Worm (Caenorhabditis elegans): ENCODE measurements around the gene his-2.

Gene his-2

DNA sequence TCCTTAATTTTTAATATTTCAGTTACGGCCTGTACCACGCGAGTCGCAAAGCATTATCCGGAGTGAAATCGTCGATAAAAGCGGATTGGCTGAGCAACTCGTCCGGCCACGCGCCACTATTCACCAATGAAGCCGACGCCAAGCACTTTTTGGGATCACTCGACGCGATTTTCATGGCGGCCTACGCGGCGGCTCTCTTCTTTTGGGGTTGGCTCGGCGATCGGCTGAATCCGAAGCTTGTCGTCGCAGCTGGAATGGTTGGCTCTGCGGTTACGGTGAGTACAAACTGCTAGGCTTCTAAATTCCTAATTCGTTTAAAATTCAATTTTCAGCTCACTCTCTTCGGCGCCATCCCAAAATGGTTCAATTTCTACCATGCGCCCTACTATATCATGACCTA lies 17.2 kb downstream of the his-2 start:
- TF ChIP-seq med-1 (GFP tag; optimal IDR thresholded peaks at IDR 0.05; ENCODE audit: insufficient read depth) (no peak), T22C8.4 (GFP tag; IDR thresholded peaks at IDR 0.05) (no peak), tab-1 (GFP tag; IDR thresholded peaks at IDR 0.05) (0 out of 2 replicates have a peak, but pooled peaks have one; percentile 39), ztf-29 (GFP tag; IDR thresholded peaks at IDR 0.05) (no peak), cog-1 (tag; optimal IDR thresholded peaks at IDR 0.05) (no peak), flt-1 (GFP tag; IDR thresholded peaks at IDR 0.05) (no peak), ref-1 (GFP tag; conservative IDR thresholded peaks at IDR 0.05) (no peak), ztf-23 (GFP tag; IDR thresholded peaks at IDR 0.05) (no peak)

DNA sequence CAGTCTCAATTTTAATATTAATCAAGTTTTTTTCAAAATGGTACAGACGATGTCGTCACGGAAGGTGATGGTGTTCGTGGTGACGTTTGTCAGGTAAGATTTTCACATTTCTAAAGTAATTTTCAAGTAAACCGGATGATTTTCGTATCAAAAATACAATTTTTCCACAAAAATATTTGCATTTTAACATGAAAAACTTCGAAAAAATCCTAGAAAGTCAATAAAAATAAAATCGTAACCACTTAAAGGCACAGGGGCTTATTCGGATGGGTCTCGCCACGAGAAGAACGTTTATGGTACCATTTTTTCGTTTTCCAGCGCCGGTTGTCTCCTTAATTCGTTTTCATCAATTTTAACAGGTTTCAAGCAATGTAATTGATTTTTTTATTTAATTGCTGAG lies 17.8 kb downstream of the his-2 start, which contains the start of gene T10C6.6:
T10C6.6 (plus strand) TSS at position 27 of the 400 bp plus-strand sequence.
- no peak for TF ChIP-seq med-1 (GFP tag; optimal IDR thresholded peaks at IDR 0.05; ENCODE audit: insufficient read depth)
- no peak for TF ChIP-seq cog-1 (tag; optimal IDR thresholded peaks at IDR 0.05)
- no peak for TF ChIP-seq klf-2 (GFP tag; conservative IDR thresholded peaks at IDR 0.05)
- no peak for TF ChIP-seq ztf-29 (GFP tag; IDR thresholded peaks at IDR 0.05)
- TF ChIP-seq ref-1 (GFP tag; conservative IDR thresholded peaks at IDR 0.05), result no peak
- TF ChIP-seq tab-1 (GFP tag; IDR thresholded peaks at IDR 0.05), result no peak
- no peak for TF ChIP-seq T22C8.4 (GFP tag; IDR thresholded peaks at IDR 0.05)
- no peak for TF ChIP-seq flt-1 (GFP tag; IDR thresholded peaks at IDR 0.05)
- TF ChIP-seq ztf-23 (GFP tag; IDR thresholded peaks at IDR 0.05), result no peak

DNA sequence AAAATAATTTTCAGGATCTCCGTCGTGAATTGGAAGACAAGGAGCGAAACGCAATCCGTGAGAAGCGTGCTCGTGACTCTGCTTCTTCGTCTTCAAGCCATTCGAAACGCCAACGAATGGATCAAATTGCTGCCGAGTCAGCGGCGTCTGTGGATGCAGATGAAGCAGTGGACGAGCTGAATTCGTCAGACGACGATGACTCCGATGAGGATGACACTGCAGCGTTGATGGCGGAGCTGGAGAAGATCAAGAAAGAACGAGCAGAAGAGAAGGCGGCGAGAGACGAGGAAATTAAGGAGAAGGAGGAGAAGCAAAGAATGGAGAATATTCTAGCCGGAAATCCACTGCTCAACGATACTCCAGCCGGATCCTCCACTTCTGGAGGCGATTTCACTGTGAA lies 18.5 kb downstream of the his-2 start:
- no peak for TF ChIP-seq tab-1 (GFP tag; IDR thresholded peaks at IDR 0.05)
- TF ChIP-seq ref-1 (GFP tag; conservative IDR thresholded peaks at IDR 0.05), result no peak
- TF ChIP-seq T22C8.4 (GFP tag; IDR thresholded peaks at IDR 0.05), result no peak
- no peak for TF ChIP-seq cog-1 (tag; optimal IDR thresholded peaks at IDR 0.05)
- no peak for TF ChIP-seq med-1 (GFP tag; optimal IDR thresholded peaks at IDR 0.05; ENCODE audit: insufficient read depth)
- TF ChIP-seq flt-1 (GFP tag; IDR thresholded peaks at IDR 0.05), result no peak
- no peak for TF ChIP-seq klf-2 (GFP tag; conservative IDR thresholded peaks at IDR 0.05)
- TF ChIP-seq ztf-23 (GFP tag; IDR thresholded peaks at IDR 0.05), result no peak
- TF ChIP-seq ztf-29 (GFP tag; IDR thresholded peaks at IDR 0.05), result no peak

DNA sequence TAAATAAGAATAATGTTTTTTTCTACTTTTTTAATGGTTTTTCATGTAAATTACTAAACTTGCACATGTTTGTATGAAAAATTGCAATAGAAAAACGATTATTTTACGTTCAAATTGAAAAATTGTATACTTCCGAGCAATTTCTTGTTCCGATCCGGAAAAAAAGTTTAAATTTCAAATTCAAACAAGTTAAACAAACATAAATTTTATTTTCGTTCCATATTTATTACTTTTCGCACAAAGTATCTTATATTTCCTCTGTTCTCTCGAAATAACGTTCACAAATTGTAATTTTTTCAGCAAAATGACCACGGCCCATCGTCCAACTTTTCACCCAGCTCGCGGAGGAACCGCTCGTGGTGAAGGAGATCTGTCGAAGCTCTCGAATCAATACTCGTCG lies 19.0 kb downstream of the his-2 start, which contains the start of gene cwc-15:
cwc-15 (plus strand) TSS at position 301 of the 400 bp plus-strand sequence.
- no peak for TF ChIP-seq med-1 (GFP tag; optimal IDR thresholded peaks at IDR 0.05; ENCODE audit: insufficient read depth)
- no peak for TF ChIP-seq flt-1 (GFP tag; IDR thresholded peaks at IDR 0.05)
- no peak for TF ChIP-seq ref-1 (GFP tag; conservative IDR thresholded peaks at IDR 0.05)
- TF ChIP-seq tab-1 (GFP tag; IDR thresholded peaks at IDR 0.05), result no peak

ce11 chrV:16022600-16022999 lies 19.5 kb downstream of the his-2 start:
- TF ChIP-seq med-1 (GFP tag; optimal IDR thresholded peaks at IDR 0.05; ENCODE audit: insufficient read depth) (no peak), flt-1 (GFP tag; IDR thresholded peaks at IDR 0.05) (peak; percentile 61), T22C8.4 (GFP tag; IDR thresholded peaks at IDR 0.05) (no peak; the same call in 1 of the 2 replicates), cog-1 (tag; optimal IDR thresholded peaks at IDR 0.05) (peak; percentile 30), ztf-23 (GFP tag; IDR thresholded peaks at IDR 0.05) (0 out of 2 replicates have a peak, but pooled peaks have one; percentile 40)

ce11 chrV:16020042-16020441 lies 22.0 kb downstream of the his-2 start, which contains the start of gene srx-44:
Gene srx-44, plus strand, starts transcription at chrV:16020342.
- TF ChIP-seq klf-2 (GFP tag; conservative IDR thresholded peaks at IDR 0.05), result no peak
- no peak for TF ChIP-seq T22C8.4 (GFP tag; IDR thresholded peaks at IDR 0.05)
- TF ChIP-seq tab-1 (GFP tag; IDR thresholded peaks at IDR 0.05), result no peak
- TF ChIP-seq ztf-23 (GFP tag; IDR thresholded peaks at IDR 0.05), result no peak
- TF ChIP-seq cog-1 (tag; optimal IDR thresholded peaks at IDR 0.05), result no peak
- no peak for TF ChIP-seq ref-1 (GFP tag; conservative IDR thresholded peaks at IDR 0.05)
- no peak for TF ChIP-seq med-1 (GFP tag; optimal IDR thresholded peaks at IDR 0.05; ENCODE audit: insufficient read depth)
- TF ChIP-seq ztf-29 (GFP tag; IDR thresholded peaks at IDR 0.05), result no peak
- TF ChIP-seq flt-1 (GFP tag; IDR thresholded peaks at IDR 0.05), result no peak

- no peak for TF ChIP-seq ztf-23 (GFP tag; IDR thresholded peaks at IDR 0.05)
- TF ChIP-seq med-1 (GFP tag; optimal IDR thresholded peaks at IDR 0.05; ENCODE audit: insufficient read depth), result no peak
- no peak for TF ChIP-seq klf-2 (GFP tag; conservative IDR thresholded peaks at IDR 0.05)
- no peak for TF ChIP-seq cog-1 (tag; optimal IDR thresholded peaks at IDR 0.05)
- TF ChIP-seq tab-1 (GFP tag; IDR thresholded peaks at IDR 0.05), result no peak
- TF ChIP-seq ztf-29 (GFP tag; IDR thresholded peaks at IDR 0.05), result no peak
- no peak for TF ChIP-seq T22C8.4 (GFP tag; IDR thresholded peaks at IDR 0.05)
These were observed 24.4 kb downstream of the his-2 start, which contains the start of gene srx-43 for ce11 chrV:16017671-16018070. Gene srx-43, plus strand, starts transcription at chrV:16017971.

DNA sequence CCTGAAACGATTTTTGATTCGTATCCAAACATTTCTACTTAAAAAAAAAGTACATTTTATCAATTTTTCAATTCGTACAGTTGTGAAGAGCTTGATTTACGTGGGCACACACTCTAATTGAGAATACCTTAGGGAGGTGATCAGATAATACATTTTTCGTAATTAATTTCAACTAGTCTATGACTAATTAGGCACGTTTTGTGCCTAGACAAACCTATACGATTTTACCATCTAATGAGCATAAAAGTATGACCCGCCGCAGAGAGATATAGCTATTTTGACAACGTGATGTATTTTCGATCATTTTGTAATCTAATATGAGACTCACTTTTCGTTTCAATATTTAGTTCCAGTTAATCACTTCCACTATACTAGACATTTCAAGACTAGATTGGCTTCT lies 25.1 kb downstream of the his-2 start:
- TF ChIP-seq tab-1 (GFP tag; IDR thresholded peaks at IDR 0.05) (no peak), flt-1 (GFP tag; IDR thresholded peaks at IDR 0.05) (no peak), med-1 (GFP tag; optimal IDR thresholded peaks at IDR 0.05; ENCODE audit: insufficient read depth) (no peak), ref-1 (GFP tag; conservative IDR thresholded peaks at IDR 0.05) (no peak), cog-1 (tag; optimal IDR thresholded peaks at IDR 0.05) (no peak), klf-2 (GFP tag; conservative IDR thresholded peaks at IDR 0.05) (no peak), T22C8.4 (GFP tag; IDR thresholded peaks at IDR 0.05) (no peak), ztf-29 (GFP tag; IDR thresholded peaks at IDR 0.05) (no peak), ztf-23 (GFP tag; IDR thresholded peaks at IDR 0.05) (no peak)

DNA sequence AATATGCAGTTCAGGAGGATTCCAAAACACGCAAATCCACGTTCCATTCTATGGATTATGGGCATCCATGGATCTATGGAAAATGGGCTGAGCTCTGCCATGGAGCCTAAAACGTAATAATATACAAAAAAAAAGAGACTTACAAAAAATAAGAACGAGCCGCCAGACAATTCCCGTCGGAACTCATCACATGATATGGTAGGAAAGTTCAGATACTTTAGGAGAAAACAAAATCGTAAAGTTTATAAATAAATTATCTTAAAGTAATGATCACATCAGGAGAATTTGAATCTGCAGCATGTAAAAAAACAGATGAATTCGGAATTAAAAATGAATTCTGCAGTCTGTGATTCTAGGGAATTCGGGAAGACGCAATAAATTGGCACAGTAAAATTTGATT lies 26.4 kb downstream of the his-2 start, which contains the start of gene str-232:
str-232 (minus strand) TSS at position 101 of the 400 bp plus-strand sequence.
- TF ChIP-seq klf-2 (GFP tag; conservative IDR thresholded peaks at IDR 0.05) (no peak), ztf-23 (GFP tag; IDR thresholded peaks at IDR 0.05) (no peak)

- no peak for TF ChIP-seq med-1 (GFP tag; optimal IDR thresholded peaks at IDR 0.05; ENCODE audit: insufficient read depth)
These were observed 32.5 kb downstream of the his-2 start, which contains the start of gene str-233 for ce11 chrV:16009564-16009963. Gene str-233, minus strand, starts transcription at chrV:16009664.

Measured in whole organism, midembryonic.